Comparison of ENCODE assay signal across 2 worm cellular contexts in genomic region chrV:20143711-20144110, ce11.
TF ChIP-seq lines count a peak whose summit lies in the region.

No protein-coding gene starts in this region.

TF ChIP-seq in whole organism, L1 larva, 84 proteins besides CTCF, POLR2A, EP300 and RAD21:
- TF ChIP-seq snpc-4 (tag; optimal IDR thresholded peaks at IDR 0.05; lab: Kevin White, UChicago) (peak; percentile 7), zip-4 (GFP tag; optimal IDR thresholded peaks at IDR 0.05; lab: Kevin White, UChicago) (no peak)

TF ChIP-seq in whole organism, young adult, 124 proteins besides CTCF, POLR2A, EP300 and RAD21:
- TF ChIP-seq cebp-1 (GFP tag; IDR thresholded peaks at IDR 0.05; lab: Robert Waterston, UW) (no peak), cebp-1 (tag; optimal IDR thresholded peaks at IDR 0.05; lab: Kevin White, UChicago) (no peak), snpc-1.1 (tag; optimal IDR thresholded peaks at IDR 0.05; lab: Kevin White, UChicago; ENCODE audit: insufficient read depth) (peak; percentile 61), snpc-4 (GFP tag; optimal IDR thresholded peaks at IDR 0.05; lab: Kevin White, UChicago) (no peak), snpc-4 (tag; optimal IDR thresholded peaks at IDR 0.05; lab: Kevin White, UChicago) (peak in 2 of 4 experiments; percentile 72 to 79)
TF ChIP-seq in whole organism, young adult: peak in this region for 2.
